Worm (Caenorhabditis elegans) whole organism, midembryonic: ENCODE measurements around the gene C14E2.1.

ENCODE experiments used
- cog-1 ChIP-seq: sonication (generic microtip); optimal IDR thresholded peaks from 2 replicates; lab custom pipeline; 2016; ENCODE audit warnings: missing genetic modification characterization, missing compliant biosample characterization
- ztf-23 ChIP-seq: fragments of 200-800 bp; sonication (Bioruptor generic); IDR thresholded peaks from 2 replicates; pipeline ENCODE4 v1.3.6; 2022; ENCODE audit warnings: missing genetic modification reagents, missing genetic modification characterization, missing compliant biosample characterization

DNA sequence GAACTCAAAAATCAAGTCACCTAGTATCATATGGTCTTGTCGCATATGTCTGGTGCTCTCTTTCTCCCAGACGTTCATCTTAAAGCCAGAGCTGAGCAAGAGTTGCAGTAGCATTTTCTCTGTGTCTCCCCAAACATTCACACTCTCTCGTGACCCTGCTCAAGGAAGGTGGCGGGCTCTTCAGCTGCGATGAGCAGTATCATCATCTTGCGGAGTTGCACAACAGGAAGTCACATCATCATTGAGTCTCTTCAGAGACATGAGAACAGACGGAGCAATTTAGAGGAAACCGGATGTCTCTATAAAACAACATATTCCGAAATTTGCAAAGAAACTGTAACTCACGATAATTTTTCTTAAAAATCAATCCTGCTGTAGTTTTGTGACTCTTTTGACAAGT, 27.7 kb upstream of the C14E2.1 start:
- TF ChIP-seq cog-1 (tag; lab: Kevin White, UChicago) (no peak), ztf-23 (GFP tag; lab: Robert Waterston, UW) (no peak)
